Worm (Caenorhabditis elegans) whole organism, midembryonic: ENCODE measurements around the gene F35D11.4.

Source experiments
- klf-2 ChIP-seq: fragments of 200-800 bp; sonication (Bioruptor generic); conservative IDR thresholded peaks from 2 replicates; pipeline ENCODE4 v1.3.6; 2022; ENCODE audit warnings: missing genetic modification reagents, missing genetic modification characterization, missing compliant biosample characterization
- med-1 ChIP-seq: sonication (generic microtip); optimal IDR thresholded peaks from 2 replicates; lab custom pipeline; 2017; ENCODE audit warnings: missing genetic modification characterization, mild to moderate bottlenecking, missing compliant biosample characterization, antibody characterized with exemption, missing genetic modification reagents; ENCODE audit not compliant: insufficient read depth
- ref-1 ChIP-seq: fragments of 200-800 bp; sonication (Bioruptor generic); conservative IDR thresholded peaks from 2 replicates; pipeline ENCODE4 v1.3.6; 2022; ENCODE audit warnings: missing genetic modification reagents, missing genetic modification characterization, missing compliant biosample characterization
- tab-1 ChIP-seq: fragments of 200-800 bp; sonication (Bioruptor generic); IDR thresholded peaks from 2 replicates; pipeline ENCODE4 v1.3.6; 2022; ENCODE audit warnings: missing genetic modification characterization, missing compliant biosample characterization

DNA sequence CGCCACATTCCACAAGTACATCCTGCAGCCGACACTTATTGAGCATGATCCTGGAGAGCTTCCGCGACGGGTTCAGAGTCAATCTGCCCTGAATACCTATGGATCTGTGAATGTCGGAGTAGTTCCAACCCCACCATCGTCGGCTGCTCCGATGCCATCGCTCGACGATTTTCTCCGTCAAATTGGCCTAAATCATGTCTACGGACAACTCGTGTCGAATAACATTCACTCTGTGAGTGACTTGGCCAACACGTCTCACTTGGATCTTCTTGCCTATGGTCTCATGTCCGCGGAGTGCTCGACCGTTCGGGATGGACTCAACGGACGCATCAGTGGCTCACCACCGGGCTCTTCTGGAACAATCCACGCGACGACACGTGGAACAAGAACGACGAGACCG, 13.1 kb upstream of the F35D11.4 start:
- no peak for TF ChIP-seq klf-2 (GFP tag; lab: Robert Waterston, UW)
- TF ChIP-seq med-1 (GFP tag; lab: Kevin White, UChicago) = no peak
- no peak for TF ChIP-seq tab-1 (GFP tag; lab: Robert Waterston, UW)
- TF ChIP-seq ref-1 (GFP tag; lab: Robert Waterston, UW) = no peak
